Worm (Caenorhabditis elegans): ENCODE data around the gene tba-9.

ce11 chrX:3289183-3289582 lies 36.6 kb downstream of the tba-9 start, which contains the start of gene K09C4.4:
- TF ChIP-seq him-1 (tag; optimal IDR thresholded peaks at IDR 0.05) (no peak), dao-5 (tag; optimal IDR thresholded peaks at IDR 0.05) (no peak)
